Worm (Caenorhabditis elegans): ENCODE measurements around the gene C06G3.8.

DNA sequence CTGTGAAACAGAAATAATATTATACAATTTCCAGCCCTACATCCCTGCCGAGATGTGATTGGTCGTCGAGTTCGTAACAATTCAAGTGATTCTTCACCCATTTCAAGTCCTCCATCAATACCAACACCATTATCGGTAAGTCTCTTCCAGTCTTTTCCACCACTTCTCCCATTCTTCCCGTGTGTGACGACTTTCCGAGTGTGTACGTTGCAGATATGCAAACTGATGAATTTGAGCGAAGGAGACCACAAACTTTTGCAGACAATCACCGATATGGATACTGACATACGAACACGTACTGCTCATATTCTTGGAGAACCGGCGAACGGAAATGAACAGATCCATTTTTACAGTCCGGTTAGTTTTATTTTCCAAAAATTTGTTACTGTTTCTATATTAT, 19.2 kb upstream of the C06G3.8 start:
- no peak for TF ChIP-seq jun-1 (tag; optimal IDR thresholded peaks at IDR 0.05)
- no peak for TF ChIP-seq R02D3.7 (tag; optimal IDR thresholded peaks at IDR 0.05)
- no peak for TF ChIP-seq pha-4 (tag; optimal IDR thresholded peaks at IDR 0.05)
- TF ChIP-seq ztf-4 (tag; optimal IDR thresholded peaks at IDR 0.05) = no peak
- TF ChIP-seq elt-3 (tag; optimal IDR thresholded peaks at IDR 0.05) = no peak
- TF ChIP-seq ZK546.5 (tag; optimal IDR thresholded peaks at IDR 0.05) = no peak
- TF ChIP-seq nhr-77 (tag; optimal IDR thresholded peaks at IDR 0.05) = no peak

Data from whole organism, L3 larva.